Worm (Caenorhabditis elegans) whole organism, L3 larva: Measurements from ENCODE around the gene ztf-31.

Source experiments
- ZK546.5 ChIP-seq: sonication (generic microtip); optimal IDR thresholded peaks from 2 replicates; lab custom pipeline; 2017; ENCODE audit warnings: missing biosample characterization, missing genetic modification characterization
- daf-12 ChIP-seq: fragments of 150-350 bp; optimal IDR thresholded peaks from 2 replicates; lab custom pipeline; 2014; ENCODE audit warnings: missing biosample characterization, missing genetic modification reagents, missing genetic modification characterization
- fkh-10 ChIP-seq: sonication (generic microtip); optimal IDR thresholded peaks from 2 replicates; lab custom pipeline; 2017; ENCODE audit warnings: missing biosample characterization, missing genetic modification reagents, missing genetic modification characterization
- fos-1 ChIP-seq: fragments of 150-350 bp; optimal IDR thresholded peaks from 2 replicates; lab custom pipeline; 2014; ENCODE audit warnings: missing biosample characterization, missing genetic modification characterization
- lin-15B ChIP-seq: fragments of 150-350 bp; optimal IDR thresholded peaks from 2 replicates; lab custom pipeline; 2014; ENCODE audit warnings: missing biosample characterization, missing genetic modification characterization
- nfya-1 ChIP-seq: sonication (generic microtip); optimal IDR thresholded peaks from 2 replicates; lab custom pipeline; 2017; ENCODE audit warnings: missing genetic modification characterization, mild to moderate bottlenecking, missing compliant biosample characterization, antibody characterized with exemption, moderate library complexity; ENCODE audit not compliant: insufficient read depth
- nhr-77 ChIP-seq: fragments of 150-350 bp; optimal IDR thresholded peaks from 2 replicates; lab custom pipeline; 2014; ENCODE audit warnings: missing biosample characterization, missing genetic modification characterization
- skn-1 ChIP-seq: fragments of 150-350 bp; optimal IDR thresholded peaks from 2 replicates; lab custom pipeline; 2014; ENCODE audit warnings: missing biosample characterization, missing genetic modification characterization
- zag-1 ChIP-seq: fragments of 150-350 bp; optimal IDR thresholded peaks from 2 replicates; lab custom pipeline; 2014; ENCODE audit warnings: missing biosample characterization, missing genetic modification characterization

- TF ChIP-seq skn-1 (tag; lab: Kevin White, UChicago) (no peak), nhr-77 (no peak), zag-1 (no peak), fos-1 (tag; lab: Kevin White, UChicago) (no peak), ZK546.5 (tag; lab: Kevin White, UChicago) (no peak), daf-12 (no peak), nfya-1 (no peak), lin-15B (tag; lab: Kevin White, UChicago) (no peak), fkh-10 (no peak)
Observed at ce11 chrIII:7263028-7263427, 21.9 kb downstream of the ztf-31 start.
